Worm (Caenorhabditis elegans): ENCODE results near the gene ncx-1.

The ncx-1 gene

ce11 chrV:20135247-20135646 lies 14.8 kb upstream of the ncx-1 start, which contains the start of gene Y113G7A.22:
Gene Y113G7A.22 (minus strand): TSS chrV:20135347.
- TF ChIP-seq flt-1 (GFP tag; IDR thresholded peaks at IDR 0.05) (no peak), tra-4 (tag; optimal IDR thresholded peaks at IDR 0.05) (no peak), F13C5.2 (tag; optimal IDR thresholded peaks at IDR 0.05) (no peak), aly-1 (tag; optimal IDR thresholded peaks at IDR 0.05) (no peak), scrt-1 (GFP tag; IDR thresholded peaks at IDR 0.05) (no peak), ceh-13 (GFP tag; optimal IDR thresholded peaks at IDR 0.05) (no peak), pes-1 (GFP tag; IDR thresholded peaks at IDR 0.05) (no peak), sea-1 (GFP tag; conservative IDR thresholded peaks at IDR 0.05) (no peak), tbx-37 (GFP tag; conservative IDR thresholded peaks at IDR 0.05) (no peak), hmg-4 (GFP tag; optimal IDR thresholded peaks at IDR 0.05) (no peak), ceh-36 (tag; optimal IDR thresholded peaks at IDR 0.05) (no peak), tbx-11 (GFP tag; IDR thresholded peaks at IDR 0.05) (no peak), hmbx-1 (tag; optimal IDR thresholded peaks at IDR 0.05) (no peak), hnd-1 (tag; optimal IDR thresholded peaks at IDR 0.05) (no peak), ets-7 (tag; optimal IDR thresholded peaks at IDR 0.05) (no peak), B0310.2 (tag; optimal IDR thresholded peaks at IDR 0.05) (no peak), ama-1 (optimal IDR thresholded peaks at IDR 0.05) (no peak)

ce11 chrV:20134797-20135196 lies 14.3 kb upstream of the ncx-1 start:
- TF ChIP-seq ceh-13 (GFP tag; optimal IDR thresholded peaks at IDR 0.05) (no peak), hmbx-1 (tag; optimal IDR thresholded peaks at IDR 0.05) (no peak), tbx-37 (GFP tag; conservative IDR thresholded peaks at IDR 0.05) (no peak)

ce11 chrV:20133163-20133562 lies 12.7 kb upstream of the ncx-1 start, which contains the start of gene ssu-1:
Gene ssu-1 (minus strand): TSS chrV:20133263.
- TF ChIP-seq pes-1 (GFP tag; IDR thresholded peaks at IDR 0.05) (no peak), ama-1 (optimal IDR thresholded peaks at IDR 0.05) (no peak), flt-1 (GFP tag; IDR thresholded peaks at IDR 0.05) (no peak), F13C5.2 (tag; optimal IDR thresholded peaks at IDR 0.05) (no peak), hmbx-1 (tag; optimal IDR thresholded peaks at IDR 0.05) (no peak), aly-1 (tag; optimal IDR thresholded peaks at IDR 0.05) (no peak), tra-4 (tag; optimal IDR thresholded peaks at IDR 0.05) (no peak), hnd-1 (tag; optimal IDR thresholded peaks at IDR 0.05) (no peak), ets-7 (tag; optimal IDR thresholded peaks at IDR 0.05) (no peak), tbx-11 (GFP tag; IDR thresholded peaks at IDR 0.05) (no peak), B0310.2 (tag; optimal IDR thresholded peaks at IDR 0.05) (no peak)

ce11 chrV:20127543-20127942 lies 7.1 kb upstream of the ncx-1 start:
- TF ChIP-seq ama-1 (optimal IDR thresholded peaks at IDR 0.05) = no peak
- peak; percentile 37; the same call in 1 of the 2 replicates for TF ChIP-seq pes-1 (GFP tag; IDR thresholded peaks at IDR 0.05)

ce11 chrV:20126637-20127036 lies 6.2 kb upstream of the ncx-1 start:
- TF ChIP-seq ets-7 (tag; optimal IDR thresholded peaks at IDR 0.05) (no peak), ama-1 (optimal IDR thresholded peaks at IDR 0.05) (no peak), F13C5.2 (tag; optimal IDR thresholded peaks at IDR 0.05) (no peak), tbx-37 (GFP tag; conservative IDR thresholded peaks at IDR 0.05) (no peak), aly-1 (tag; optimal IDR thresholded peaks at IDR 0.05) (no peak), hnd-1 (tag; optimal IDR thresholded peaks at IDR 0.05) (no peak), hmbx-1 (tag; optimal IDR thresholded peaks at IDR 0.05) (no peak)

- no peak for TF ChIP-seq hmg-4 (GFP tag; optimal IDR thresholded peaks at IDR 0.05)
- no peak for TF ChIP-seq tra-4 (tag; optimal IDR thresholded peaks at IDR 0.05)
- TF ChIP-seq hnd-1 (tag; optimal IDR thresholded peaks at IDR 0.05) = no peak
Observed at ce11 chrV:20125137-20125536, 4.7 kb upstream of the ncx-1 start.

ce11 chrV:20124393-20124792 lies 3.9 kb upstream of the ncx-1 start:
- TF ChIP-seq scrt-1 (GFP tag; IDR thresholded peaks at IDR 0.05) = no peak
- no peak for TF ChIP-seq sea-1 (GFP tag; conservative IDR thresholded peaks at IDR 0.05)
- no peak for TF ChIP-seq hmbx-1 (tag; optimal IDR thresholded peaks at IDR 0.05)

- no peak for TF ChIP-seq tbx-37 (GFP tag; conservative IDR thresholded peaks at IDR 0.05)
- no peak for TF ChIP-seq hmg-4 (GFP tag; optimal IDR thresholded peaks at IDR 0.05)
- no peak for TF ChIP-seq hnd-1 (tag; optimal IDR thresholded peaks at IDR 0.05)
- TF ChIP-seq pes-1 (GFP tag; IDR thresholded peaks at IDR 0.05) = no peak
- no peak for TF ChIP-seq tbx-11 (GFP tag; IDR thresholded peaks at IDR 0.05)
- no peak for TF ChIP-seq flt-1 (GFP tag; IDR thresholded peaks at IDR 0.05)
- TF ChIP-seq sea-1 (GFP tag; conservative IDR thresholded peaks at IDR 0.05) = no peak
- no peak for TF ChIP-seq ceh-13 (GFP tag; optimal IDR thresholded peaks at IDR 0.05)
- no peak for TF ChIP-seq scrt-1 (GFP tag; IDR thresholded peaks at IDR 0.05)
- no peak for TF ChIP-seq B0310.2 (tag; optimal IDR thresholded peaks at IDR 0.05)
- TF ChIP-seq ets-7 (tag; optimal IDR thresholded peaks at IDR 0.05) = no peak
Observed at ce11 chrV:20123616-20124015, 3.1 kb upstream of the ncx-1 start.

- TF ChIP-seq ceh-13 (GFP tag; optimal IDR thresholded peaks at IDR 0.05) (no peak), tbx-37 (GFP tag; conservative IDR thresholded peaks at IDR 0.05) (no peak), hmbx-1 (tag; optimal IDR thresholded peaks at IDR 0.05) (no peak), flt-1 (GFP tag; IDR thresholded peaks at IDR 0.05) (no peak), tbx-11 (GFP tag; IDR thresholded peaks at IDR 0.05) (no peak), pes-1 (GFP tag; IDR thresholded peaks at IDR 0.05) (no peak), ceh-36 (tag; optimal IDR thresholded peaks at IDR 0.05) (no peak), hmg-4 (GFP tag; optimal IDR thresholded peaks at IDR 0.05) (no peak), sea-1 (GFP tag; conservative IDR thresholded peaks at IDR 0.05) (no peak), B0310.2 (tag; optimal IDR thresholded peaks at IDR 0.05) (no peak), tra-4 (tag; optimal IDR thresholded peaks at IDR 0.05) (no peak), scrt-1 (GFP tag; IDR thresholded peaks at IDR 0.05) (no peak), ama-1 (optimal IDR thresholded peaks at IDR 0.05) (no peak), hnd-1 (tag; optimal IDR thresholded peaks at IDR 0.05) (no peak), aly-1 (tag; optimal IDR thresholded peaks at IDR 0.05) (no peak), F13C5.2 (tag; optimal IDR thresholded peaks at IDR 0.05) (no peak), ets-7 (tag; optimal IDR thresholded peaks at IDR 0.05) (no peak)
Observed at ce11 chrV:20123010-20123409, 2.5 kb upstream of the ncx-1 start.

Measured in whole organism, early embryonic.